Worm (Caenorhabditis elegans): ENCODE results near the gene F49F1.10.

DNA sequence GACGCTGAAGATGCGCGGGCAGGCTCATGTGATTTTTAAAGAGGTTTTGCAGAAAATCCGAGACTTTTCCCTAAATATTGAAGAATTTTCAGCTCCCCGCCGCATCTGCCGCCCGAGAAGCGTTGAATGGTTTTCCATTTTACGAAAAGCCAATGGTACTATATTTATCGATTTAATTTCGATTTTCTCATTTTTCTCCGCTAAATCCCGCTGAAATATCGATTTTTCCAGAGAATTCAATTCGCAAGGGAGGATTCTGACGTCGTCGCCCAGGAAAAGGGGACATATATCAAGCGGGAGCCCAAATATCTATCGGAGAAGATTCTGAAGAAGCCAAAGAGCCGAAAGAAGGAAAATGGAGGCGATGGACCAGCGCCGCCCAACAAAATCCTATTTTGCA is 33.3 kb upstream of the F49F1.10 start:
- TF ChIP-seq fos-1 (tag; optimal IDR thresholded peaks at IDR 0.05) (no peak), lin-13 (GFP tag; optimal IDR thresholded peaks at IDR 0.05) (no peak), egl-27 (tag; optimal IDR thresholded peaks at IDR 0.05) (no peak), snpc-4 (tag; optimal IDR thresholded peaks at IDR 0.05) (no peak), lin-15B (tag; optimal IDR thresholded peaks at IDR 0.05) (no peak), ets-5 (GFP tag; IDR thresholded peaks at IDR 0.05) (no peak), nhr-84 (tag; optimal IDR thresholded peaks at IDR 0.05) (no peak)
